Fruit fly (Drosophila melanogaster) whole organism, pupa: Measurements from ENCODE around the gene CG8838.

Experiments
- CG10348 ChIP-seq: fragments of 200-800 bp; sonication (Bioruptor generic); IDR thresholded peaks from 2 replicates; pipeline ENCODE4 v1.3.6; 2022; ENCODE audit warnings: missing biosample characterization, missing genetic modification characterization
- CG12605 ChIP-seq: fragments of 200-800 bp; sonication (Bioruptor generic); IDR thresholded peaks from 2 replicates; pipeline ENCODE4 v1.3.6; 2022; ENCODE audit warnings: missing biosample characterization, missing genetic modification characterization
- CG13204 ChIP-seq: fragments of 200-800 bp; sonication (Bioruptor generic); optimal IDR thresholded peaks from 2 replicates; lab custom pipeline; 2018; ENCODE audit warnings: missing biosample characterization, mild to moderate bottlenecking, missing genetic modification characterization, moderate library complexity
- CG14655 ChIP-seq: fragments of 200-800 bp; sonication (Bioruptor generic); optimal IDR thresholded peaks from 3 replicates; lab custom pipeline; 2017; ENCODE audit warnings: mild to moderate bottlenecking, missing biosample characterization, missing genetic modification reagents, missing genetic modification characterization
- CG15710 ChIP-seq: fragments of 200-800 bp; sonication (Bioruptor generic); optimal IDR thresholded peaks from 2 replicates; lab custom pipeline; 2018; ENCODE audit warnings: missing biosample characterization, mild to moderate bottlenecking, missing genetic modification characterization, moderate library complexity
- CG17806 ChIP-seq: fragments of 200-800 bp; sonication (Bioruptor generic); optimal IDR thresholded peaks from 2 replicates; lab custom pipeline; 2018; ENCODE audit warnings: missing biosample characterization, mild to moderate bottlenecking, missing genetic modification characterization, moderate library complexity
- CG32121 ChIP-seq: fragments of 200-800 bp; sonication (Bioruptor generic); IDR thresholded peaks from 2 replicates; pipeline ENCODE4 v1.3.6; 2022; ENCODE audit warnings: missing biosample characterization, missing genetic modification characterization
- CG34367 ChIP-seq: fragments of 200-800 bp; sonication (Bioruptor generic); optimal IDR thresholded peaks from 2 replicates; lab custom pipeline; 2018; ENCODE audit warnings: missing biosample characterization, mild to moderate bottlenecking, missing genetic modification characterization
- CG4496 ChIP-seq: fragments of 200-800 bp; sonication (Bioruptor generic); IDR thresholded peaks from 3 replicates; pipeline ENCODE4 v1.3.6; 2022; ENCODE audit warnings: missing biosample characterization, missing genetic modification characterization
- CG8159 ChIP-seq: fragments of 200-800 bp; sonication (Bioruptor generic); optimal IDR thresholded peaks from 3 replicates; lab custom pipeline; 2018; ENCODE audit warnings: missing biosample characterization, mild to moderate bottlenecking, missing genetic modification characterization, moderate library complexity
- CG8301 ChIP-seq: fragments of 200-800 bp; sonication (Bioruptor generic); optimal IDR thresholded peaks from 2 replicates; lab custom pipeline; 2018; ENCODE audit warnings: missing biosample characterization, mild to moderate bottlenecking, missing genetic modification characterization
- CG9948 ChIP-seq: fragments of 200-800 bp; sonication (Bioruptor generic); optimal IDR thresholded peaks from 2 replicates; lab custom pipeline; 2018; ENCODE audit warnings: missing biosample characterization, mild to moderate bottlenecking, missing genetic modification characterization, moderate library complexity
- D1 ChIP-seq: fragments of 200-800 bp; sonication (Bioruptor generic); optimal IDR thresholded peaks from 2 replicates; lab custom pipeline; 2018; ENCODE audit warnings: missing biosample characterization, mild to moderate bottlenecking, missing genetic modification characterization, moderate library complexity
- EcR ChIP-seq: fragments of 200-800 bp; sonication (Bioruptor generic); optimal IDR thresholded peaks from 3 replicates; lab custom pipeline; 2019; ENCODE audit warnings: missing biosample characterization, missing genetic modification characterization, mild to moderate bottlenecking, moderate library complexity, missing genetic modification reagents
- Ets98B ChIP-seq: fragments of 200-800 bp; sonication (Bioruptor generic); IDR thresholded peaks from 2 replicates; pipeline ENCODE4 v1.3.6; 2022; ENCODE audit warnings: missing biosample characterization, missing genetic modification characterization
- Pif1A ChIP-seq: fragments of 200-800 bp; sonication (Bioruptor generic); optimal IDR thresholded peaks from 3 replicates; lab custom pipeline; 2016; ENCODE audit warnings: missing biosample characterization, missing genetic modification characterization
- Pif1B ChIP-seq: fragments of 200-800 bp; sonication (Bioruptor generic); optimal IDR thresholded peaks from 3 replicates; lab custom pipeline; 2016; ENCODE audit warnings: missing biosample characterization, missing genetic modification characterization
- Snoo ChIP-seq: fragments of 200-800 bp; sonication (Bioruptor generic); optimal IDR thresholded peaks from 3 replicates; lab custom pipeline; 2017; ENCODE audit warnings: missing biosample characterization, mild to moderate bottlenecking, missing genetic modification characterization, inconsistent platforms
- fd96Ca ChIP-seq: fragments of 200-800 bp; sonication (Bioruptor generic); IDR thresholded peaks from 3 replicates; pipeline ENCODE4 v1.3.6; 2022; ENCODE audit warnings: missing biosample characterization, missing genetic modification characterization
- gl ChIP-seq: fragments of 200-800 bp; sonication (Bioruptor generic); optimal IDR thresholded peaks from 2 replicates; lab custom pipeline; 2018; ENCODE audit warnings: missing biosample characterization, mild to moderate bottlenecking, missing genetic modification characterization
- rn ChIP-seq: fragments of 200-800 bp; sonication (Bioruptor generic); IDR thresholded peaks from 2 replicates; pipeline ENCODE4 v1.3.6; 2022; ENCODE audit warnings: missing biosample characterization, missing genetic modification characterization

The CG8838 gene

DNA sequence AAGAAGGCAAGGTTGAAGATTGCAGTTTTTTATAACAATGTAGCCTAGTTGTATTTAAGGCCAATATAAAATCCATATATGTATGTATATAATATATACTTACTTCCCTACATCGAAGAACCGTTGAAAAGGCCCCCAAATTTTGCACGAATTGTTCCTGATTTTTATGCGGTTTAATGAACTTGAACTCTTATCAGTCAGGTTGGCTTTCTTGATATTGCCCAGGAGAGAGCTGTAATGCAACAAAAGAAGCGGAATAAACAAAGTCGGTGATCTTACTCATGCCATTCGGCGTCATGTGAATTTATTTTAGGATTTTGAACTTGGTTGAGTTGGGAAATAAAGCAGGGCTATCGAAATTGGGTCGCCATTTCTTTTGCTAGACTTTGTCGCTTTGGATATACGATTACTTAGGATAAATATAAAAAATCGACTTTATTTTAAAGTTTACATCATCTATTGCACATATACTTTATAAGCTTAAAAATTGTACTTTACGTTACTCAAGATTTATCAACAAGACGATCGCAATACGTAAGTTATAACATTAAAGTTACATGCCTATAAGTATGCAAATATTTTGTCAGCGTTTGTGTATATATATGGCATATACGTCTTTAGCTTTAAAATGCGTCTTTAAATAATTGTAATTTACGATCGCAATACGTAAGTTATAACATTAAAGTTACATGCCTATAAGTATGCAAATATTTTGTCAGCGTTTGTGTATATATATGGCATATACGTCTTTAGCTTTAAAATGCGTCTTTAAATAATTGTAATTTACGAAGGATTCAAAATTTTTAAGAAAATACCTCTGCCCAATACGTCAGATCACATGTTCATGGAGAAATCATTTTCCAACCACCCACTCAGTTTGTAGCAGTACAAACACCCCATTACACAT lies at the start of gene CG8838:
Gene CG8838, plus strand, starts transcription at position 857 of the 907 bp plus-strand sequence.
- no peak for TF ChIP-seq CG8159 (tag; lab: Kevin White, UChicago)
- no peak for TF ChIP-seq Snoo (tag; lab: Kevin White, UChicago)
- no peak for TF ChIP-seq CG17806 (tag; lab: Kevin White, UChicago)
- no peak for TF ChIP-seq CG4496 (GFP tag; lab: Robert Waterston, UW)
- no peak for TF ChIP-seq CG34367 (tag; lab: Kevin White, UChicago)
- TF ChIP-seq D1 = no peak
- TF ChIP-seq Pif1A (GFP tag; lab: Kevin White, UChicago) = no peak
- TF ChIP-seq EcR (GFP tag; lab: Kevin White, UChicago) = no peak
- TF ChIP-seq gl (tag; lab: Kevin White, UChicago) = no peak
- TF ChIP-seq CG14655 = no peak
- no peak for TF ChIP-seq CG32121 (GFP tag; lab: Robert Waterston, UW)
- TF ChIP-seq, all 21 proteins: peak for 0

DNA sequence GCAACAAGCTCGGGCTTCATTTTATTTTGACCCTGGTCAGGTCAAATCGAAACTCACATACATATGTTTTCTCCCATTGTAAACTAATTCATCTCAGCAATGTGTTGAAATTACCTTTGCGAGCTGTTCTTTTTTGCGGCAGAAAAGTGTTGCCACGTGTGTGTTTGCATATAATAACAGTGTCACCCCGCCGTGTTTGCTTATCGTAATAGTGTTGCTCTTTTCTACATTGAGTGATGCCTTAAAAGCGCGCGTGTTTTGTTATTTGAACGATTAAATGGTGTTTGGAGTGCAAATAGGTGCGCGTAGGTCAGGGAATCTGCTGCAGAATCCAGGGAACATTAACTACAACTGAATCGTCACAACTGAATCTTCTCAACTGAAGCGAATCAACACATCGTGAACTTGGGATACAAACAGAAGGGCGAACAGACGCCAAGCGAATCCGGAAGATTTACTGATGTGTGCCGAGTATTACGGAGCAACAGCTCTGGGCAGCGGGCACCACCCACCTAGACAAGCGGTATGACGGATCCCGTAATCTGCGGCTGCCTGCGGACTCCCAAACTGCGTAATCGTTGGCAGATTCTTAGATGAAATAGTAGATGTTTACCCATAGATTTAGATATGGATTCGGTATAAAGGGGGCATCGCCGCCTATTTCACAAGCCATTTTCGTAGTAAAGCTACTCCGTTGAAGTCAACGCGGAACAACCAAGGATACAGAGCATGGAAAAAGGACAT lies 48.7 kb upstream of the CG8838 start, which contains the start of gene CG15406:
Gene CG15406, plus strand, starts transcription at position 694 of the 744 bp plus-strand sequence.
- TF ChIP-seq CG32121 (GFP tag; lab: Robert Waterston, UW) = no peak
- TF ChIP-seq CG9948 = no peak
- TF ChIP-seq CG13204 (GFP tag; lab: Kevin White, UChicago) = no peak
- TF ChIP-seq CG8159 (tag; lab: Kevin White, UChicago) = no peak
- TF ChIP-seq Pif1A (GFP tag; lab: Kevin White, UChicago) = no peak
- TF ChIP-seq CG15710 = no peak
- TF ChIP-seq CG12605 (GFP tag; lab: Robert Waterston, UW) = no peak
- TF ChIP-seq CG14655 = no peak
- no peak for TF ChIP-seq CG10348
- no peak for TF ChIP-seq EcR (GFP tag; lab: Kevin White, UChicago)
- TF ChIP-seq fd96Ca (GFP tag; lab: Robert Waterston, UW) = no peak
- TF ChIP-seq CG34367 (tag; lab: Kevin White, UChicago) = no peak
- TF ChIP-seq Pif1B = no peak
- no peak for TF ChIP-seq gl (tag; lab: Kevin White, UChicago)
- no peak for TF ChIP-seq rn (GFP tag; lab: Robert Waterston, UW)
- TF ChIP-seq CG8301 (tag; lab: Kevin White, UChicago) = no peak
- TF ChIP-seq, all 21 proteins: peak for 0

dm6 chr2L:3319731-3320295 lies 37.6 kb upstream of the CG8838 start, which contains the start of the genes Fign and CG8837:
TSS of gene Fign (minus strand) at chr2L:3319872.
TSS of gene CG8837 (plus strand) at chr2L:3320245.
- TF ChIP-seq Pif1A (GFP tag; lab: Kevin White, UChicago) (no peak), CG9948 (no peak), Ets98B (GFP tag; lab: Robert Waterston, UW) (no peak), CG15710 (no peak), CG17806 (tag; lab: Kevin White, UChicago) (no peak), CG14655 (no peak), Snoo (tag; lab: Kevin White, UChicago) (no peak), fd96Ca (GFP tag; lab: Robert Waterston, UW) (no peak), EcR (GFP tag; lab: Kevin White, UChicago) (no peak), D1 (no peak), CG13204 (GFP tag; lab: Kevin White, UChicago) (no peak), CG4496 (GFP tag; lab: Robert Waterston, UW) (no peak), gl (tag; lab: Kevin White, UChicago) (no peak), CG10348 (no peak), rn (GFP tag; lab: Robert Waterston, UW) (no peak), CG8159 (tag; lab: Kevin White, UChicago) (no peak), CG34367 (tag; lab: Kevin White, UChicago) (no peak), Pif1B (no peak), CG32121 (GFP tag; lab: Robert Waterston, UW) (no peak)
- TF ChIP-seq, all 21 proteins: peak for 0

- TF ChIP-seq CG4496 (GFP tag; lab: Robert Waterston, UW) (0 out of 3 replicates have a peak, but pooled peaks have one; percentile 23), CG9948 (no peak), fd96Ca (GFP tag; lab: Robert Waterston, UW) (no peak)
Measured at dm6 chr2L:3323319-3324287, 33.8 kb upstream of the CG8838 start, which contains the start of gene CG33281. TSS of gene CG33281 (plus strand) at chr2L:3324237.
